Worm (Caenorhabditis elegans) whole organism, late embryonic: Measurements from ENCODE around the gene idpc-2.

ENCODE experiments used
- Y22D7AL.16 ChIP-seq: sonication (generic microtip); optimal IDR thresholded peaks from 2 replicates; lab custom pipeline; 2016; ENCODE audit warnings: missing genetic modification characterization, missing compliant biosample characterization
- ceh-2 ChIP-seq: sonication (generic microtip); optimal IDR thresholded peaks from 2 replicates; lab custom pipeline; 2016; ENCODE audit warnings: missing genotype, missing genetic modification characterization, missing compliant biosample characterization
- ceh-22 ChIP-seq: sonication (generic microtip); optimal IDR thresholded peaks from 2 replicates; lab custom pipeline; 2017; ENCODE audit warnings: missing biosample characterization, missing genetic modification characterization
- ceh-24 ChIP-seq: sonication (generic microtip); optimal IDR thresholded peaks from 2 replicates; lab custom pipeline; 2016; ENCODE audit warnings: mild to moderate bottlenecking, missing genetic modification characterization, missing compliant biosample characterization
- fax-1 ChIP-seq: sonication (generic microtip); optimal IDR thresholded peaks from 2 replicates; lab custom pipeline; 2016; ENCODE audit warnings: missing genotype, missing genetic modification characterization, missing compliant biosample characterization
- fkh-10 ChIP-seq: fragments of 150-350 bp; optimal IDR thresholded peaks from 2 replicates; lab custom pipeline; 2014; ENCODE audit warnings: missing biosample characterization, missing genetic modification reagents, missing genetic modification characterization
- madf-2 ChIP-seq: sonication (generic microtip); optimal IDR thresholded peaks from 2 replicates; lab custom pipeline; 2017; ENCODE audit warnings: missing genetic modification characterization, missing compliant biosample characterization
- pag-3 ChIP-seq: sonication (generic microtip); optimal IDR thresholded peaks from 2 replicates; lab custom pipeline; 2016; ENCODE audit warnings: missing compliant biosample characterization, missing genetic modification characterization, borderline replicate concordance
- pqm-1 ChIP-seq: sonication (generic microtip); optimal IDR thresholded peaks from 2 replicates; lab custom pipeline; 2016; ENCODE audit warnings: missing genetic modification characterization, missing compliant biosample characterization
- pros-1 ChIP-seq: fragments of 150-350 bp; optimal IDR thresholded peaks from 2 replicates; lab custom pipeline; 2014; ENCODE audit warnings: missing biosample characterization, missing genetic modification reagents, missing genetic modification characterization
- syd-9 ChIP-seq: sonication (generic microtip); optimal IDR thresholded peaks from 2 replicates; lab custom pipeline; 2016; ENCODE audit warnings: mild to moderate bottlenecking, missing genetic modification characterization, moderate library complexity, missing compliant biosample characterization

- TF ChIP-seq Y22D7AL.16 (tag; lab: Kevin White, UChicago) (no peak), ceh-24 (no peak), madf-2 (tag; lab: Kevin White, UChicago) (no peak), pag-3 (tag; lab: Kevin White, UChicago) (no peak), pros-1 (no peak), pqm-1 (no peak), syd-9 (tag; lab: Kevin White, UChicago) (no peak), ceh-22 (tag; lab: Kevin White, UChicago) (no peak), fkh-10 (GFP tag; lab: Kevin White, UChicago) (no peak), ceh-2 (tag; lab: Kevin White, UChicago) (no peak), fax-1 (tag; lab: Kevin White, UChicago) (no peak)
These were observed 10.3 kb downstream of the idpc-2 start, which contains the start of gene fip-4 for ce11 chrV:8610633-8611404.
